Worm (Caenorhabditis elegans) whole organism, mixed stage, embryonic: ENCODE data around the gene pqn-27.

Experiments
- bed-3 ChIP-seq: fragments of 200-800 bp; sonication (Bioruptor generic); optimal IDR thresholded peaks from 3 replicates; lab custom pipeline; 2018; ENCODE audit warnings: mild to moderate bottlenecking, missing genetic modification characterization, moderate library complexity, missing compliant biosample characterization
- ceh-83 ChIP-seq: fragments of 200-800 bp; sonication (Bioruptor generic); optimal IDR thresholded peaks from 2 replicates; lab custom pipeline; 2018; ENCODE audit warnings: mild to moderate bottlenecking, missing genetic modification characterization, missing compliant biosample characterization
- elt-1 ChIP-seq: sonication (generic microtip); optimal IDR thresholded peaks from 2 replicates; lab custom pipeline; 2017; ENCODE audit warnings: missing genetic modification characterization, mild to moderate bottlenecking, missing compliant biosample characterization, antibody characterized with exemption, moderate library complexity, borderline replicate concordance; ENCODE audit not compliant: insufficient read depth
- lin-13 ChIP-seq: fragments of 150-350 bp; optimal IDR thresholded peaks from 2 replicates; lab custom pipeline; 2014; ENCODE audit warnings: missing biosample characterization, missing genetic modification characterization
- mab-5 ChIP-seq: fragments of 150-350 bp; optimal IDR thresholded peaks from 2 replicates; lab custom pipeline; 2014; ENCODE audit warnings: missing biosample characterization, missing genetic modification characterization
- mep-1 ChIP-seq: fragments of 150-350 bp; optimal IDR thresholded peaks from 2 replicates; lab custom pipeline; 2017; ENCODE audit warnings: missing biosample characterization, missing genetic modification reagents, missing genetic modification characterization, inconsistent platforms
- nhr-12 ChIP-seq: fragments of 150-350 bp; optimal IDR thresholded peaks from 2 replicates; lab custom pipeline; 2014; ENCODE audit warnings: missing biosample characterization, missing genetic modification characterization
- nhr-237 ChIP-seq: fragments of 150-350 bp; optimal IDR thresholded peaks from 2 replicates; lab custom pipeline; 2014; ENCODE audit warnings: missing biosample characterization, missing genetic modification characterization
- nhr-28 ChIP-seq: fragments of 150-350 bp; optimal IDR thresholded peaks from 2 replicates; lab custom pipeline; 2014; ENCODE audit warnings: missing biosample characterization, missing genetic modification characterization
- pha-4 ChIP-seq: fragments of 150-350 bp; optimal IDR thresholded peaks from 2 replicates; lab custom pipeline; 2018; ENCODE audit warnings: missing biosample characterization, missing genetic modification reagents, missing genetic modification characterization
- unc-39 ChIP-seq: fragments of 150-350 bp; optimal IDR thresholded peaks from 2 replicates; lab custom pipeline; 2014; ENCODE audit warnings: missing biosample characterization, missing genetic modification characterization
- unc-62 ChIP-seq: fragments of 150-350 bp; optimal IDR thresholded peaks from 2 replicates; lab custom pipeline; 2014; ENCODE audit warnings: missing biosample characterization, missing genetic modification reagents, missing genetic modification characterization
- zip-8 ChIP-seq: fragments of 150-350 bp; optimal IDR thresholded peaks from 2 replicates; lab custom pipeline; 2014; ENCODE audit warnings: missing biosample characterization, missing genetic modification characterization
- ztf-11 ChIP-seq: fragments of 150-350 bp; optimal IDR thresholded peaks from 2 replicates; lab custom pipeline; 2014; ENCODE audit warnings: missing biosample characterization, missing genetic modification characterization

- TF ChIP-seq pha-4 (tag; lab: Kevin White, UChicago) (no peak), unc-39 (tag; lab: Kevin White, UChicago) (no peak), ceh-83 (GFP tag; lab: Kevin White, UChicago) (no peak), mab-5 (no peak), nhr-12 (no peak), mep-1 (tag; lab: Kevin White, UChicago) (no peak), elt-1 (tag; lab: Kevin White, UChicago) (no peak), unc-62 (GFP tag; lab: Kevin White, UChicago) (no peak), bed-3 (GFP tag; lab: Kevin White, UChicago) (no peak), zip-8 (tag; lab: Kevin White, UChicago) (no peak), ztf-11 (tag; lab: Kevin White, UChicago) (no peak), nhr-28 (no peak), nhr-237 (tag; lab: Kevin White, UChicago) (no peak), lin-13 (no peak)
These were observed 45.8 kb downstream of the pqn-27 start, which contains the start of gene Y48E1C.1 for ce11 chrII:13414554-13415057.
